Worm (Caenorhabditis elegans) whole organism, L1 larva: ENCODE data around the gene F56D6.19.
"Not testable (repeated sequence)": the region's sequence is repeated elsewhere in the genome, so short reads cannot be mapped to it uniquely, and the experiment has no call there.

Experiments used
- C34B4.2 ChIP-seq: sonication (generic microtip); optimal IDR thresholded peaks from 2 replicates; lab custom pipeline; 2017; ENCODE audit warnings: mild to moderate bottlenecking, missing genetic modification characterization, missing compliant biosample characterization
- Y116A8C.19 ChIP-seq: sonication (generic microtip); optimal IDR thresholded peaks from 2 replicates; lab custom pipeline; 2016; ENCODE audit warnings: missing compliant biosample characterization, missing genetic modification characterization, borderline replicate concordance
- aly-2 ChIP-seq: fragments of 150-350 bp; optimal IDR thresholded peaks from 2 replicates; lab custom pipeline; 2014; ENCODE audit warnings: missing biosample characterization, missing genetic modification characterization
- blmp-1 ChIP-seq: fragments of 150-350 bp; optimal IDR thresholded peaks from 2 replicates; lab custom pipeline; 2014; ENCODE audit warnings: missing biosample characterization, missing genetic modification characterization
- ceh-8 ChIP-seq: fragments of 200-800 bp; sonication (Bioruptor generic); optimal IDR thresholded peaks from 2 replicates; lab custom pipeline; 2018; ENCODE audit warnings: mild to moderate bottlenecking, missing genetic modification characterization, moderate library complexity, missing compliant biosample characterization
- ceh-82 ChIP-seq, 3 experiments: fragments of 150-350 bp in 1 of 3; sonication (generic microtip) in 2 of 3; optimal IDR thresholded peaks; 2 replicates each; lab custom pipeline; 2014 to 2017; ENCODE audit warnings: missing biosample characterization in 3 of 3, missing genetic modification characterization in 3 of 3
- ceh-90 ChIP-seq: sonication (generic microtip); optimal IDR thresholded peaks from 2 replicates; lab custom pipeline; 2016; ENCODE audit warnings: missing genetic modification characterization, missing compliant biosample characterization
- egl-13 ChIP-seq: sonication (generic microtip); optimal IDR thresholded peaks from 2 replicates; lab custom pipeline; 2016; ENCODE audit warnings: missing genotype, missing genetic modification reagents, missing genetic modification characterization, missing compliant biosample characterization
- elt-2 ChIP-seq: sonication (generic microtip); optimal IDR thresholded peaks from 2 replicates; lab custom pipeline; 2016; ENCODE audit warnings: missing genetic modification characterization, mild to moderate bottlenecking, inconsistent platforms, missing compliant biosample characterization, missing genetic modification reagents
- ets-5 ChIP-seq: fragments of 200-800 bp; sonication (Bioruptor generic); IDR thresholded peaks from 2 replicates; pipeline ENCODE4 v1.3.6; 2022; ENCODE audit warnings: missing genetic modification characterization, missing compliant biosample characterization
- fkh-10 ChIP-seq: sonication (generic microtip); optimal IDR thresholded peaks from 2 replicates; lab custom pipeline; 2017; ENCODE audit warnings: missing biosample characterization, missing genetic modification reagents, missing genetic modification characterization
- fkh-4 ChIP-seq: sonication (generic microtip); optimal IDR thresholded peaks from 2 replicates; lab custom pipeline; 2016; ENCODE audit warnings: missing compliant biosample characterization, missing genetic modification characterization, borderline replicate concordance
- fkh-8 ChIP-seq: sonication (generic microtip); optimal IDR thresholded peaks from 2 replicates; lab custom pipeline; 2016; ENCODE audit warnings: mild to moderate bottlenecking, missing genetic modification characterization, missing compliant biosample characterization
- fos-1 ChIP-seq: fragments of 150-350 bp; optimal IDR thresholded peaks from 2 replicates; lab custom pipeline; 2014; ENCODE audit warnings: missing biosample characterization, missing genetic modification characterization
- grh-1 ChIP-seq: fragments of 200-800 bp; sonication (Bioruptor generic); IDR thresholded peaks from 2 replicates; pipeline ENCODE4 v1.3.6; 2022; ENCODE audit warnings: missing genetic modification reagents, missing genetic modification characterization, missing compliant biosample characterization
- hlh-17 ChIP-seq: fragments of 200-800 bp; sonication (Bioruptor generic); optimal IDR thresholded peaks from 2 replicates; lab custom pipeline; 2018; ENCODE audit warnings: missing genetic modification characterization, mild to moderate bottlenecking, missing compliant biosample characterization, moderate library complexity, borderline replicate concordance
- hpl-2 ChIP-seq: fragments of 150-350 bp; optimal IDR thresholded peaks from 2 replicates; lab custom pipeline; 2014; ENCODE audit warnings: missing biosample characterization, missing genetic modification reagents, missing genetic modification characterization
- isw-1 ChIP-seq: fragments of 200-800 bp; sonication (Bioruptor generic); IDR thresholded peaks from 2 replicates; pipeline ENCODE4 v1.3.6; 2022; ENCODE audit warnings: missing genetic modification characterization, missing compliant biosample characterization
- jun-1 ChIP-seq: fragments of 150-350 bp; optimal IDR thresholded peaks from 2 replicates; lab custom pipeline; 2014; ENCODE audit warnings: missing biosample characterization, missing genetic modification reagents, missing genetic modification characterization
- lin-13 ChIP-seq: fragments of 150-350 bp; optimal IDR thresholded peaks from 2 replicates; lab custom pipeline; 2014; ENCODE audit warnings: missing biosample characterization, missing genetic modification reagents, missing genetic modification characterization
- lin-14 ChIP-seq: fragments of 200-800 bp; sonication (Bioruptor generic); optimal IDR thresholded peaks from 2 replicates; lab custom pipeline; 2018; ENCODE audit warnings: mild to moderate bottlenecking, missing genetic modification characterization, moderate library complexity, missing compliant biosample characterization
- lin-39 ChIP-seq: fragments of 150-350 bp; optimal IDR thresholded peaks from 2 replicates; lab custom pipeline; 2014; ENCODE audit warnings: missing biosample characterization, missing genetic modification reagents, missing genetic modification characterization
- mdl-1 ChIP-seq, 2 experiments: fragments of 150-350 bp; optimal IDR thresholded peaks; 2 replicates each; lab custom pipeline; 2014 to 2017; ENCODE audit warnings: missing biosample characterization in 2 of 2, missing genetic modification characterization in 2 of 2, inconsistent platforms in 1 of 2
- mef-2 ChIP-seq: fragments of 150-350 bp; optimal IDR thresholded peaks from 2 replicates; lab custom pipeline; 2014; ENCODE audit warnings: missing biosample characterization, missing genetic modification characterization
- nhr-12 ChIP-seq: sonication (generic microtip); optimal IDR thresholded peaks from 2 replicates; lab custom pipeline; 2017; ENCODE audit warnings: missing biosample characterization, missing genetic modification characterization
- nhr-19 ChIP-seq: fragments of 200-800 bp; sonication (Bioruptor generic); conservative IDR thresholded peaks from 2 replicates; pipeline ENCODE4 v1.3.6; 2022; ENCODE audit warnings: missing genetic modification characterization, missing compliant biosample characterization
- nhr-237 ChIP-seq: fragments of 150-350 bp; optimal IDR thresholded peaks from 2 replicates; lab custom pipeline; 2014; ENCODE audit warnings: missing biosample characterization, missing genetic modification characterization
- nhr-47 ChIP-seq: sonication (generic microtip); optimal IDR thresholded peaks from 2 replicates; lab custom pipeline; 2016; ENCODE audit warnings: mild to moderate bottlenecking, missing genetic modification characterization, moderate library complexity, missing compliant biosample characterization
- nhr-71 ChIP-seq: sonication (generic microtip); optimal IDR thresholded peaks from 2 replicates; lab custom pipeline; 2016; ENCODE audit warnings: mild to moderate bottlenecking, missing genetic modification characterization, moderate library complexity, missing compliant biosample characterization
- nhr-76 ChIP-seq: sonication (generic microtip); optimal IDR thresholded peaks from 2 replicates; lab custom pipeline; 2017; ENCODE audit warnings: missing biosample characterization, missing genetic modification characterization
- nhr-77 ChIP-seq: fragments of 150-350 bp; optimal IDR thresholded peaks from 2 replicates; lab custom pipeline; 2014; ENCODE audit warnings: missing biosample characterization, missing genetic modification characterization
- nhr-85 ChIP-seq: sonication (generic microtip); peaks from one replicate; lab custom pipeline; 2016; ENCODE audit warnings: missing genetic modification characterization, inconsistent platforms, missing compliant biosample characterization
- pag-3 ChIP-seq: sonication (generic microtip); optimal IDR thresholded peaks from 2 replicates; lab custom pipeline; 2017; ENCODE audit warnings: missing genetic modification characterization, mild to moderate bottlenecking, missing compliant biosample characterization, antibody characterized with exemption, borderline replicate concordance; ENCODE audit not compliant: insufficient read depth
- pax-3 ChIP-seq: fragments of 200-800 bp; sonication (Bioruptor generic); optimal IDR thresholded peaks from 2 replicates; lab custom pipeline; 2018; ENCODE audit warnings: mild to moderate bottlenecking, missing genetic modification characterization, moderate library complexity, missing compliant biosample characterization
- pqm-1 ChIP-seq: sonication (generic microtip); optimal IDR thresholded peaks from 3 replicates; lab custom pipeline; 2017; ENCODE audit warnings: missing biosample characterization, missing genetic modification characterization
- rnt-1 ChIP-seq: sonication (generic microtip); optimal IDR thresholded peaks from 2 replicates; lab custom pipeline; 2016; ENCODE audit warnings: mild to moderate bottlenecking, missing genetic modification characterization, moderate library complexity, missing compliant biosample characterization
- snu-23 ChIP-seq: sonication (generic microtip); optimal IDR thresholded peaks from 2 replicates; lab custom pipeline; 2016; ENCODE audit warnings: missing genetic modification characterization, missing compliant biosample characterization
- swsn-7 ChIP-seq: sonication (generic microtip); optimal IDR thresholded peaks from 2 replicates; lab custom pipeline; 2016; ENCODE audit warnings: missing genetic modification characterization, missing compliant biosample characterization
- tlp-1 ChIP-seq: fragments of 150-350 bp; optimal IDR thresholded peaks from 2 replicates; lab custom pipeline; 2014; ENCODE audit warnings: missing biosample characterization, missing genetic modification characterization
- unc-130 ChIP-seq: fragments of 150-350 bp; optimal IDR thresholded peaks from 2 replicates; lab custom pipeline; 2017; ENCODE audit warnings: missing biosample characterization, missing genetic modification characterization, inconsistent platforms
- unc-30 ChIP-seq: sonication (generic microtip); optimal IDR thresholded peaks from 2 replicates; lab custom pipeline; 2017; ENCODE audit warnings: missing biosample characterization, missing genetic modification characterization
- unc-62 ChIP-seq: fragments of 150-350 bp; optimal IDR thresholded peaks from 2 replicates; lab custom pipeline; 2014; ENCODE audit warnings: missing biosample characterization, missing genetic modification reagents, missing genetic modification characterization
- vab-15 ChIP-seq: sonication (generic microtip); optimal IDR thresholded peaks from 2 replicates; lab custom pipeline; 2017; ENCODE audit warnings: missing genotype, mild to moderate bottlenecking, missing genetic modification characterization, missing compliant biosample characterization
- xbp-1 ChIP-seq: sonication (generic microtip); optimal IDR thresholded peaks from 2 replicates; lab custom pipeline; 2016; ENCODE audit warnings: missing genetic modification characterization, missing compliant biosample characterization
- zag-1 ChIP-seq: fragments of 150-350 bp; optimal IDR thresholded peaks from 2 replicates; lab custom pipeline; 2014; ENCODE audit warnings: missing biosample characterization, missing genetic modification characterization
- zip-4 ChIP-seq: fragments of 200-800 bp; sonication (Bioruptor generic); optimal IDR thresholded peaks from 2 replicates; lab custom pipeline; 2018; ENCODE audit warnings: mild to moderate bottlenecking, missing genetic modification characterization, moderate library complexity, missing compliant biosample characterization
- ztf-11 ChIP-seq, 2 experiments: sonication (generic microtip); optimal IDR thresholded peaks; 2 replicates each; lab custom pipeline; 2016 to 2017; ENCODE audit warnings: missing genetic modification characterization in 2 of 2, missing biosample characterization in 1 of 2, missing compliant biosample characterization in 1 of 2

Gene F56D6.19

DNA sequence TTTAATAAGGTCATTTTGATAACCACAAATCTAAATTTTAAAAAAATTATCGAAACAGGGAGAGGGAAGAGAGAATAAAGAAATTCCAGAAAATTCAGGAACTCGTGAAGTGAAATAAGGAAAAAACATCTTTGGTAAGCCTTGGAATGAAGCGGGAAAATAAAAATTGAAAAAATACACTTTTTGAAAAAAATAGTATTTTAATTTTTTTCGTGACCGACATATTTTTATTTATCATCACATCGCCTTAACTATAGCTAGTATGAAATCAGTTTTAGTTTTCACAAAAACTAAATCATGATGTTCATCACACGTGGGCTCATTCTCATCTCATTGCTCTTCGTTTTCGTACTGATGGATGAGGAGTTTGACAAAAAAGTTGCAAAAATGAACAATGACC lies 5.4 kb upstream of the F56D6.19 start, which contains the start of gene F56D6.13:
TSS of gene F56D6.13 (plus strand) at position 301 of the 400 bp plus-strand sequence.
- TF ChIP-seq nhr-47 (tag; lab: Kevin White, UChicago) (no peak), ceh-8 (GFP tag; lab: Kevin White, UChicago) (no peak), mef-2 (tag; lab: Kevin White, UChicago) (no peak), grh-1 (GFP tag; lab: Robert Waterston, UW) (no peak), lin-13 (GFP tag; lab: Kevin White, UChicago) (no peak), tlp-1 (no peak), hpl-2 (GFP tag; lab: Kevin White, UChicago) (no peak), pqm-1 (tag; lab: Kevin White, UChicago) (no peak), isw-1 (GFP tag; lab: Robert Waterston, UW) (no peak), ets-5 (GFP tag; lab: Robert Waterston, UW) (no peak), ceh-82 (tag; optimal IDR thresholded peaks at IDR 0.05; lab: Kevin White, UChicago) (no peak), egl-13 (no peak), zag-1 (tag; lab: Kevin White, UChicago) (no peak), nhr-77 (tag; lab: Kevin White, UChicago) (no peak), lin-14 (GFP tag; lab: Kevin White, UChicago) (no peak), ztf-11 (tag; optimal IDR thresholded peaks at IDR 0.05; lab: Kevin White, UChicago) (no peak), xbp-1 (tag; lab: Kevin White, UChicago) (no peak), nhr-12 (tag; lab: Kevin White, UChicago) (no peak), nhr-71 (tag; lab: Kevin White, UChicago) (no peak)

DNA sequence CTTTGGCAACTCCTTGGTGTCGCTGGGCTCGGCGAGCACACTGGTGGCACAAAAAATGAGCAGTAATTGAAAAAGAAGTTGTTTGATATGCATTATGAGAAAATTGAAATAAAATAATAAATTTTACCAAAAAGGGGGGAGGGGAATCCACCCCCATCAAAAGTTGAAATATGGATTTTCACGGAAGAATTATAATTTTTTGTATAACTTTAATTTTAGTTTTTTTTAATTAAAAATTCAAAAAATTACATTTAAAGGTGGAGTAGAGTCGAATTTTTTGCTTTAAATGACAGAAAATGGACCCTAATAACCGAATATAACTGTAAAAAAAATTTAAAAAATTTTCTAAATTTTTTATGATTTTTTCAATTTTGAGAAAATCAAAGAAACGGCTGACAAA lies 2.7 kb upstream of the F56D6.19 start, which contains the start of gene F56D6.18:
TSS of gene F56D6.18 (minus strand) at position 101 of the 400 bp plus-strand sequence.
- TF ChIP-seq jun-1, lin-39, fos-1: not testable (repeated sequence)

DNA sequence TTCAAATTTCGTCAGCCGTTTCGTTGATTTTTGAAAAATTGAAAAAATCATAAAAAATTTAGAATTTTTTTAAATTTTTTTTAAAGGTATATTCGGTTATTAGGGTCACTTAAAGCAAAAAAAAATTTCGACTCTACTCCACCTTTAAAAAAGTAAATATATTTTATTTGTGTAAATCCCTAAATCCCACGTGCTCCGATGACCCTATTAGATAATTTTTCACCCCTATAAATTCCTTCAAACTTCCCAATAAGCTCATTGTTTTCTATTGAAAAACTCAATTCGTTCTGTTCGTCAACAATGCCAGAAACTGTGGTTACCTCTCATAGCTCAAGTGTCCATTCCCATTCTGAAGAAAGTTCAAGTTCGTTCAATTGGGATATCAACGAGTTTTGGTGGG lies 2.0 kb upstream of the F56D6.19 start, which contains the start of gene F56D6.20:
TSS of gene F56D6.20 (plus strand) at position 301 of the 400 bp plus-strand sequence.
- no peak for TF ChIP-seq hlh-17 (GFP tag; lab: Kevin White, UChicago)
- no peak for TF ChIP-seq rnt-1 (tag; lab: Kevin White, UChicago)
- TF ChIP-seq zip-4 (GFP tag; lab: Kevin White, UChicago): no peak
- no peak for TF ChIP-seq fkh-10 (GFP tag; lab: Kevin White, UChicago)
- no peak for TF ChIP-seq vab-15
- no peak for TF ChIP-seq nhr-85 (tag; lab: Kevin White, UChicago)
- no peak for TF ChIP-seq fkh-4
- TF ChIP-seq unc-130 (tag; lab: Kevin White, UChicago): no peak
- TF ChIP-seq ceh-90 (tag; lab: Kevin White, UChicago): no peak
- TF ChIP-seq unc-62: no peak
- TF ChIP-seq elt-2 (tag; lab: Kevin White, UChicago): no peak
- no peak for TF ChIP-seq C34B4.2 (tag; lab: Kevin White, UChicago)
- no peak for TF ChIP-seq lin-13 (GFP tag; lab: Kevin White, UChicago)
- TF ChIP-seq grh-1 (GFP tag; lab: Robert Waterston, UW): no peak
- no peak for TF ChIP-seq blmp-1
- no peak for TF ChIP-seq swsn-7
- TF ChIP-seq, all 84 proteins: peak for 0

DNA sequence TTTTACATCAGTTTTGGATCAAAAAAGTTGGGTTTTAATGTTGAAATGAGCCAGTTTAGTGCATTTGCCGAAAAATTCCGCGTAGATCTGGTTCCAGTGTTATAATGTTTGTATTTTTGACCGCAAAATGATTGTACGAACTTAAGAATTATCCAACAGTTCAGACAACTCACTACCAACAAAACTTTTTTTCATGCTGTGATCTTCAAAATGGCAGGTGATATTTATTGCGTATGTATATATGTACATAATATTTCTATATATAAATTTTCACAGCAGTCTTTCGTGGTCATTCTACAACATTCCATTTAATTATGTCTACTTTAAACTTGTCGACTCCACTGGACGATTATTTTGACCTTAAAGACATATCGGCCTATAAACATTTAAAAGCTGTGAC lies 734 bp downstream of the F56D6.19 start, which contains the start of gene srz-20:
TSS of gene srz-20 (plus strand) at position 301 of the 400 bp plus-strand sequence.
- no peak for TF ChIP-seq blmp-1
- TF ChIP-seq lin-39: no peak
- TF ChIP-seq snu-23: no peak
- no peak for TF ChIP-seq nhr-19 (GFP tag; lab: Robert Waterston, UW)
- no peak for TF ChIP-seq unc-30 (tag; lab: Kevin White, UChicago)
- TF ChIP-seq zag-1 (tag; lab: Kevin White, UChicago): no peak
- TF ChIP-seq fos-1: no peak
- no peak for TF ChIP-seq pag-3 (tag; lab: Kevin White, UChicago)
- TF ChIP-seq Y116A8C.19 (tag; lab: Kevin White, UChicago): no peak
- TF ChIP-seq nhr-237 (tag; lab: Kevin White, UChicago): no peak
- TF ChIP-seq pax-3 (tag; lab: Kevin White, UChicago): no peak
- no peak for TF ChIP-seq vab-15
- no peak for TF ChIP-seq rnt-1 (tag; lab: Kevin White, UChicago)
- TF ChIP-seq mdl-1 (tag; optimal IDR thresholded peaks at IDR 0.05; lab: Kevin White, UChicago): no peak
- no peak for TF ChIP-seq aly-2 (tag; lab: Kevin White, UChicago)
- TF ChIP-seq fkh-8 (tag; lab: Kevin White, UChicago): no peak
- TF ChIP-seq nhr-76 (tag; lab: Kevin White, UChicago): no peak
- TF ChIP-seq zip-4 (GFP tag; lab: Kevin White, UChicago): no peak
